Worm (Caenorhabditis elegans) whole organism, midembryonic: ENCODE data around the gene sas-4.
"Not testable (repeated sequence)": the region's sequence is repeated elsewhere in the genome, so short reads cannot be mapped to it uniquely, and the experiment has no call there.

Source experiments
- T22C8.4 ChIP-seq: fragments of 200-800 bp; sonication (Bioruptor generic); IDR thresholded peaks from 2 replicates; pipeline ENCODE4 v1.3.6; 2022; ENCODE audit warnings: missing genetic modification characterization, missing compliant biosample characterization
- flt-1 ChIP-seq: fragments of 200-800 bp; sonication (Bioruptor generic); IDR thresholded peaks from 2 replicates; pipeline ENCODE4 v1.3.6; 2022; ENCODE audit warnings: missing genetic modification characterization, missing compliant biosample characterization
- ref-1 ChIP-seq: fragments of 200-800 bp; sonication (Bioruptor generic); conservative IDR thresholded peaks from 2 replicates; pipeline ENCODE4 v1.3.6; 2022; ENCODE audit warnings: missing genetic modification reagents, missing genetic modification characterization, missing compliant biosample characterization
- tab-1 ChIP-seq: fragments of 200-800 bp; sonication (Bioruptor generic); IDR thresholded peaks from 2 replicates; pipeline ENCODE4 v1.3.6; 2022; ENCODE audit warnings: missing genetic modification characterization, missing compliant biosample characterization

- not testable (repeated sequence) for TF ChIP-seq ref-1, flt-1, T22C8.4, tab-1 (GFP tag; lab: Robert Waterston, UW)
Measured at ce11 chrIII:8344283-8344682, 25.9 kb upstream of the sas-4 start, which contains the start of gene ZC262.7.
